Worm (Caenorhabditis elegans) whole organism, L2 larva: ENCODE results near the gene pot-3.

Experiments
- C34F6.9 ChIP-seq: fragments of 150-350 bp; optimal IDR thresholded peaks from 2 replicates; lab custom pipeline; 2014; ENCODE audit warnings: missing biosample characterization, missing genetic modification characterization
- F13H6.1 ChIP-seq: sonication (generic microtip); optimal IDR thresholded peaks from 2 replicates; lab custom pipeline; 2016; ENCODE audit warnings: missing genetic modification characterization, missing compliant biosample characterization
- R02D3.7 ChIP-seq: fragments of 150-350 bp; optimal IDR thresholded peaks from 2 replicates; lab custom pipeline; 2014; ENCODE audit warnings: missing biosample characterization, missing genetic modification characterization
- ZK546.5 ChIP-seq: sonication (generic microtip); optimal IDR thresholded peaks from 2 replicates; lab custom pipeline; 2017; ENCODE audit warnings: missing biosample characterization, missing genetic modification characterization
- alr-1 ChIP-seq: fragments of 150-350 bp; optimal IDR thresholded peaks from 2 replicates; lab custom pipeline; 2014; ENCODE audit warnings: missing biosample characterization, missing genetic modification characterization
- aly-2 ChIP-seq: fragments of 150-350 bp; optimal IDR thresholded peaks from 2 replicates; lab custom pipeline; 2014; ENCODE audit warnings: missing biosample characterization, missing genetic modification characterization
- ama-1 ChIP-seq: fragments of 150-350 bp; optimal IDR thresholded peaks from 2 replicates; lab custom pipeline; 2018; ENCODE audit warnings: inconsistent platforms
- blmp-1 ChIP-seq: sonication (generic microtip); optimal IDR thresholded peaks from 2 replicates; lab custom pipeline; 2017; ENCODE audit warnings: missing genetic modification characterization, mild to moderate bottlenecking, missing compliant biosample characterization, antibody characterized with exemption, moderate library complexity; ENCODE audit not compliant: insufficient read depth
- ceh-16 ChIP-seq: fragments of 150-350 bp; optimal IDR thresholded peaks from 2 replicates; lab custom pipeline; 2014; ENCODE audit warnings: missing biosample characterization, missing genetic modification characterization
- crh-2 ChIP-seq: sonication (generic microtip); optimal IDR thresholded peaks from 2 replicates; lab custom pipeline; 2017; ENCODE audit warnings: missing biosample characterization, missing genetic modification characterization
- egl-27 ChIP-seq: sonication (generic microtip); optimal IDR thresholded peaks from 3 replicates; lab custom pipeline; 2017; ENCODE audit warnings: missing biosample characterization, missing genetic modification reagents, missing genetic modification characterization
- elt-1 ChIP-seq: fragments of 150-350 bp; optimal IDR thresholded peaks from 2 replicates; lab custom pipeline; 2014; ENCODE audit warnings: missing biosample characterization, missing genetic modification characterization
- fos-1 ChIP-seq: fragments of 150-350 bp; optimal IDR thresholded peaks from 2 replicates; lab custom pipeline; 2014; ENCODE audit warnings: missing biosample characterization, missing genetic modification characterization
- gmeb-1 ChIP-seq: fragments of 150-350 bp; optimal IDR thresholded peaks from 2 replicates; lab custom pipeline; 2014; ENCODE audit warnings: missing biosample characterization, missing genetic modification characterization
- lin-11 ChIP-seq: fragments of 150-350 bp; sonication (generic microtip); optimal IDR thresholded peaks from 2 replicates; lab custom pipeline; 2014; ENCODE audit warnings: missing biosample characterization, missing genetic modification characterization, inconsistent platforms, mixed read lengths
- lin-39 ChIP-seq: fragments of 150-350 bp; optimal IDR thresholded peaks from 2 replicates; lab custom pipeline; 2014; ENCODE audit warnings: missing biosample characterization, missing genetic modification reagents, missing genetic modification characterization
- mab-5 ChIP-seq: fragments of 150-350 bp; optimal IDR thresholded peaks from 2 replicates; lab custom pipeline; 2014; ENCODE audit warnings: missing biosample characterization, missing genetic modification characterization
- mbf-1 ChIP-seq: sonication (generic microtip); optimal IDR thresholded peaks from 2 replicates; lab custom pipeline; 2017; ENCODE audit warnings: missing biosample characterization, missing genetic modification characterization
- mdl-1 ChIP-seq, 2 experiments: fragments of 150-350 bp in 1 of 2; sonication (generic microtip) in 1 of 2; optimal IDR thresholded peaks; 2 replicates each; lab custom pipeline; 2017; ENCODE audit warnings: missing biosample characterization in 2 of 2, missing genetic modification characterization in 2 of 2
- nhr-10 ChIP-seq: sonication (generic microtip); optimal IDR thresholded peaks from 2 replicates; lab custom pipeline; 2017; ENCODE audit warnings: missing biosample characterization, missing genetic modification characterization
- nhr-11 ChIP-seq: fragments of 150-350 bp; optimal IDR thresholded peaks from 2 replicates; lab custom pipeline; 2014; ENCODE audit warnings: missing biosample characterization, missing genetic modification characterization
- nhr-129 ChIP-seq: fragments of 150-350 bp; optimal IDR thresholded peaks from 2 replicates; lab custom pipeline; 2014; ENCODE audit warnings: missing biosample characterization, missing genetic modification characterization
- nhr-23 ChIP-seq: fragments of 150-350 bp; optimal IDR thresholded peaks from 2 replicates; lab custom pipeline; 2014; ENCODE audit warnings: missing biosample characterization, missing genetic modification reagents, missing genetic modification characterization
- nhr-237 ChIP-seq: fragments of 150-350 bp; optimal IDR thresholded peaks from 2 replicates; lab custom pipeline; 2014; ENCODE audit warnings: missing biosample characterization, missing genetic modification characterization
- nhr-6 ChIP-seq: fragments of 150-350 bp; optimal IDR thresholded peaks from 2 replicates; lab custom pipeline; 2014; ENCODE audit warnings: missing biosample characterization, missing genetic modification characterization
- nhr-77 ChIP-seq: fragments of 150-350 bp; optimal IDR thresholded peaks from 2 replicates; lab custom pipeline; 2014; ENCODE audit warnings: missing biosample characterization, missing genetic modification characterization
- skn-1 ChIP-seq: sonication (generic microtip); optimal IDR thresholded peaks from 2 replicates; lab custom pipeline; 2017; ENCODE audit warnings: missing biosample characterization, missing genetic modification characterization
- sma-9 ChIP-seq, 2 experiments: fragments of 150-350 bp in 1 of 2; sonication (generic microtip) in 1 of 2; optimal IDR thresholded peaks; 2 replicates each; lab custom pipeline; 2014 to 2016; ENCODE audit warnings: missing genetic modification characterization in 2 of 2, mild to moderate bottlenecking in 1 of 2, missing biosample characterization in 1 of 2, missing compliant biosample characterization in 1 of 2, missing genetic modification reagents in 1 of 2, moderate library complexity in 1 of 2
- snpc-4 ChIP-seq: fragments of 150-350 bp; optimal IDR thresholded peaks from 2 replicates; lab custom pipeline; 2014; ENCODE audit warnings: missing biosample characterization, missing genetic modification characterization
- unc-39 ChIP-seq: fragments of 150-350 bp; optimal IDR thresholded peaks from 2 replicates; lab custom pipeline; 2014; ENCODE audit warnings: missing biosample characterization, missing genetic modification characterization
- unc-55 ChIP-seq: fragments of 150-350 bp; sonication (generic microtip); optimal IDR thresholded peaks from 3 replicates; lab custom pipeline; 2014; ENCODE audit warnings: missing biosample characterization, missing genetic modification reagents, missing genetic modification characterization
- unc-62 ChIP-seq: fragments of 150-350 bp; optimal IDR thresholded peaks from 2 replicates; lab custom pipeline; 2014; ENCODE audit warnings: missing biosample characterization, missing genetic modification reagents, missing genetic modification characterization
- zag-1 ChIP-seq: fragments of 150-350 bp; optimal IDR thresholded peaks from 2 replicates; lab custom pipeline; 2014; ENCODE audit warnings: missing biosample characterization, missing genetic modification characterization
- ztf-1 ChIP-seq: fragments of 200-800 bp; sonication (Bioruptor generic); conservative IDR thresholded peaks from 2 replicates; pipeline ENCODE4 v1.3.6; 2022; ENCODE audit warnings: missing genetic modification characterization, missing compliant biosample characterization
- ztf-11 ChIP-seq: sonication (generic microtip); optimal IDR thresholded peaks from 2 replicates; lab custom pipeline; 2017; ENCODE audit warnings: missing biosample characterization, missing genetic modification characterization

Gene pot-3

ce11 chrIII:13780199-13780706 is at the start of gene pot-3:
Gene pot-3 (plus strand): TSS chrIII:13780215.
- no peak for TF ChIP-seq C34F6.9
- peak; percentile 85 for TF ChIP-seq nhr-23

ce11 chrIII:13731589-13731988 is 48.4 kb upstream of the pot-3 start, which contains the start of gene W06F12.2:
Gene W06F12.2 (minus strand): TSS chrIII:13731689.
- no peak for TF ChIP-seq unc-62 (GFP tag; lab: Kevin White, UChicago)
- no peak for TF ChIP-seq nhr-11
- no peak for TF ChIP-seq skn-1

ce11 chrIII:13732665-13733064 is 47.4 kb upstream of the pot-3 start:
- TF ChIP-seq fos-1 (tag; lab: Kevin White, UChicago) = peak; percentile 77
- no peak for TF ChIP-seq skn-1

ce11 chrIII:13733833-13734232 is 46.2 kb upstream of the pot-3 start:
- no peak for TF ChIP-seq ZK546.5
- no peak for TF ChIP-seq C34F6.9
- TF ChIP-seq nhr-237 = no peak
- TF ChIP-seq ceh-16 = no peak
- no peak for TF ChIP-seq ztf-1 (GFP tag; lab: Robert Waterston, UW)
- TF ChIP-seq zag-1 = no peak
- no peak for TF ChIP-seq lin-11
- no peak for TF ChIP-seq gmeb-1 (tag; lab: Kevin White, UChicago)
- TF ChIP-seq elt-1 (tag; lab: Kevin White, UChicago) = no peak
- no peak for TF ChIP-seq egl-27 (tag; lab: Kevin White, UChicago)
- no peak for TF ChIP-seq nhr-129 (tag; lab: Kevin White, UChicago)
- TF ChIP-seq F13H6.1 (tag; lab: Kevin White, UChicago) = peak; percentile 42
- no peak for TF ChIP-seq nhr-77 (tag; lab: Kevin White, UChicago)
- peak; percentile 98 for TF ChIP-seq fos-1 (tag; lab: Kevin White, UChicago)
- peak; percentile 19 for TF ChIP-seq sma-9 (GFP tag; optimal IDR thresholded peaks at IDR 0.05; lab: Kevin White, UChicago)
- TF ChIP-seq sma-9 (tag; optimal IDR thresholded peaks at IDR 0.05; lab: Kevin White, UChicago) = no peak
- TF ChIP-seq crh-2 (tag; lab: Kevin White, UChicago) = peak; percentile 80
- no peak for TF ChIP-seq snpc-4

- TF ChIP-seq gmeb-1 (tag; lab: Kevin White, UChicago) (no peak), nhr-11 (no peak), mab-5 (tag; lab: Kevin White, UChicago) (no peak), blmp-1 (tag; lab: Kevin White, UChicago) (no peak), ama-1 (lab: Kevin White, UChicago) (no peak), unc-55 (no peak), lin-39 (tag; lab: Kevin White, UChicago) (no peak), ztf-1 (GFP tag; lab: Robert Waterston, UW) (no peak), nhr-237 (no peak), mdl-1 (tag; optimal IDR thresholded peaks at IDR 0.05; lab: Kevin White, UChicago) (no peak), nhr-6 (no peak), mbf-1 (tag; lab: Kevin White, UChicago) (no peak), nhr-23 (no peak), ZK546.5 (no peak), fos-1 (tag; lab: Kevin White, UChicago) (no peak), lin-11 (no peak)
Measured at ce11 chrIII:13735008-13735407, 45.0 kb upstream of the pot-3 start, which contains the start of gene W06F12.3. Gene W06F12.3 (plus strand): TSS chrIII:13735030.

ce11 chrIII:13741410-13741809 is 38.6 kb upstream of the pot-3 start:
- TF ChIP-seq egl-27 (tag; lab: Kevin White, UChicago) = no peak
- no peak for TF ChIP-seq nhr-77 (tag; lab: Kevin White, UChicago)
- no peak for TF ChIP-seq nhr-237
- no peak for TF ChIP-seq alr-1 (tag; lab: Kevin White, UChicago)
- no peak for TF ChIP-seq R02D3.7 (tag; lab: Kevin White, UChicago)
- no peak for TF ChIP-seq nhr-11
- no peak for TF ChIP-seq ztf-11 (tag; lab: Kevin White, UChicago)
- TF ChIP-seq fos-1 (tag; lab: Kevin White, UChicago) = no peak
- no peak for TF ChIP-seq nhr-6
- TF ChIP-seq gmeb-1 (tag; lab: Kevin White, UChicago) = no peak
- TF ChIP-seq skn-1 = no peak
- no peak for TF ChIP-seq aly-2 (tag; lab: Kevin White, UChicago)
- no peak for TF ChIP-seq nhr-10 (tag; lab: Kevin White, UChicago)
- no peak for TF ChIP-seq ama-1 (lab: Kevin White, UChicago)
- no peak for TF ChIP-seq C34F6.9
- TF ChIP-seq zag-1 = no peak
- TF ChIP-seq unc-39 (tag; lab: Kevin White, UChicago) = no peak
